Worm (Caenorhabditis elegans) whole organism, early embryonic: Measurements from ENCODE around the gene nhr-118.

ENCODE experiments used
- B0310.2 ChIP-seq: sonication (generic microtip); optimal IDR thresholded peaks from 2 replicates; lab custom pipeline; 2016; ENCODE audit warnings: mild to moderate bottlenecking, missing genetic modification characterization, missing compliant biosample characterization
- aly-1 ChIP-seq: sonication (generic microtip); optimal IDR thresholded peaks from 2 replicates; lab custom pipeline; 2016; ENCODE audit warnings: missing genetic modification characterization, missing compliant biosample characterization
- ama-1 ChIP-seq: fragments of 150-350 bp; optimal IDR thresholded peaks from 2 replicates; lab custom pipeline; 2014
- ceh-13 ChIP-seq: fragments of 200-800 bp; sonication (Bioruptor generic); optimal IDR thresholded peaks from 2 replicates; lab custom pipeline; 2018; ENCODE audit warnings: mild to moderate bottlenecking, missing genetic modification characterization, missing compliant biosample characterization
- hmg-4 ChIP-seq: fragments of 200-800 bp; sonication (Bioruptor generic); optimal IDR thresholded peaks from 2 replicates; lab custom pipeline; 2018; ENCODE audit warnings: mild to moderate bottlenecking, missing genetic modification characterization, missing compliant biosample characterization
- tbx-37 ChIP-seq: fragments of 200-800 bp; sonication (Bioruptor generic); conservative IDR thresholded peaks from 2 replicates; pipeline ENCODE4 v1.3.6; 2022; ENCODE audit warnings: missing genetic modification reagents, missing genetic modification characterization, missing compliant biosample characterization
- tra-4 ChIP-seq: sonication (generic microtip); optimal IDR thresholded peaks from 2 replicates; lab custom pipeline; 2017; ENCODE audit warnings: missing genetic modification characterization, missing compliant biosample characterization

DNA sequence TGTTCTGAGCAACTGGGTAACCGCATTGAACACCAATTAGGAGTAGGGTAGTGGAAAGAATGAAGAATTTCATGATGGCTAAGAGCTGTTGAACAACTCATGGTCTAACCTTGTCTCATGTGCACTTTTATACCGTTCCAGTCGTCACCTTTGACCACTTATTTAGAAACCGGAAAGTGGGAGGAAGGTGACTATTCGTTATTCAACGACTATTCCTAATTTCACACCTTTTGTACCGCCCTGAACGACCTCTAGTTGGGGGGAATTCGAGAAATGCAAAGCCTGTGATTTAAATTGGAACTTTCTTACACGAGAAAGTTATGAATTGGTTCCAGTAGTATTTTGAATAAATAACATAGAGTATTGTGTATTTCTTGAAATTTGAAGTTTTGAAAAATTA is 22.0 kb downstream of the nhr-118 start, which contains the start of gene Y47D7A.12:
- TF ChIP-seq hmg-4 (GFP tag; lab: Kevin White, UChicago) (no peak), B0310.2 (tag; lab: Kevin White, UChicago) (no peak), ama-1 (lab: Kevin White, UChicago) (no peak), aly-1 (tag; lab: Kevin White, UChicago) (no peak), tbx-37 (GFP tag; lab: Robert Waterston, UW) (no peak), ceh-13 (GFP tag; lab: Kevin White, UChicago) (no peak), tra-4 (tag; lab: Kevin White, UChicago) (no peak)
